Worm (Caenorhabditis elegans) whole organism, L4 larva: ENCODE measurements around the gene F54C9.9.

Source experiments
- F37D6.2 ChIP-seq: sonication (generic microtip); optimal IDR thresholded peaks from 2 replicates; lab custom pipeline; 2016; ENCODE audit warnings: mild to moderate bottlenecking, missing genetic modification characterization, missing compliant biosample characterization
- F49E8.2 ChIP-seq: sonication (generic microtip); optimal IDR thresholded peaks from 2 replicates; lab custom pipeline; 2016; ENCODE audit warnings: missing compliant biosample characterization, mild to moderate bottlenecking, missing genetic modification characterization, borderline replicate concordance
- T26A8.4 ChIP-seq: fragments of 200-800 bp; sonication (Bioruptor generic); IDR thresholded peaks from 2 replicates; pipeline ENCODE4 v1.3.6; 2022; ENCODE audit warnings: missing genetic modification characterization, missing compliant biosample characterization
- Y105C5A.15 ChIP-seq: fragments of 200-800 bp; sonication (Bioruptor generic); IDR thresholded peaks from 2 replicates; pipeline ENCODE4 v1.3.6; 2022; ENCODE audit warnings: missing genetic modification characterization, missing compliant biosample characterization
- Y5F2A.4 ChIP-seq: fragments of 200-800 bp; sonication (Bioruptor generic); optimal IDR thresholded peaks from 2 replicates; lab custom pipeline; 2018; ENCODE audit warnings: mild to moderate bottlenecking, missing genetic modification characterization, missing compliant biosample characterization
- ZK337.2 ChIP-seq: fragments of 200-800 bp; sonication (Bioruptor generic); IDR thresholded peaks from 2 replicates; pipeline ENCODE4 v1.3.6; 2022; ENCODE audit warnings: missing genetic modification reagents, missing genetic modification characterization, missing compliant biosample characterization
- ama-1 ChIP-seq: fragments of 150-350 bp; optimal IDR thresholded peaks from 2 replicates; lab custom pipeline; 2014; ENCODE audit warnings: inconsistent platforms, mixed read lengths
- ceh-28 ChIP-seq: fragments of 150-350 bp; optimal IDR thresholded peaks from 2 replicates; lab custom pipeline; 2014; ENCODE audit warnings: missing biosample characterization, missing genetic modification reagents, missing genetic modification characterization
- ceh-82 ChIP-seq: sonication (generic microtip); optimal IDR thresholded peaks from 2 replicates; lab custom pipeline; 2017; ENCODE audit warnings: missing biosample characterization, missing genetic modification characterization
- ces-1 ChIP-seq: fragments of 150-350 bp; sonication (generic microtip); optimal IDR thresholded peaks from 4 replicates; lab custom pipeline; 2014; ENCODE audit warnings: missing biosample characterization, missing genetic modification reagents, missing genetic modification characterization
- cey-2 ChIP-seq: sonication (generic microtip); optimal IDR thresholded peaks from 3 replicates; lab custom pipeline; 2017; ENCODE audit warnings: missing genetic modification characterization, mild to moderate bottlenecking, missing compliant biosample characterization, antibody characterized with exemption, borderline replicate concordance; ENCODE audit not compliant: insufficient read depth
- daf-12 ChIP-seq: fragments of 150-350 bp; optimal IDR thresholded peaks from 2 replicates; lab custom pipeline; 2014; ENCODE audit warnings: missing biosample characterization, missing genetic modification reagents, missing genetic modification characterization
- dmd-8 ChIP-seq: fragments of 200-800 bp; sonication (Bioruptor generic); IDR thresholded peaks from 2 replicates; pipeline ENCODE4 v1.3.6; 2022; ENCODE audit warnings: missing genetic modification characterization, missing compliant biosample characterization
- dmd-9 ChIP-seq: fragments of 200-800 bp; sonication (Bioruptor generic); IDR thresholded peaks from 2 replicates; pipeline ENCODE4 v1.3.6; 2022; ENCODE audit warnings: missing genetic modification reagents, missing genetic modification characterization, missing compliant biosample characterization
- duxl-1 ChIP-seq: sonication (generic microtip); optimal IDR thresholded peaks from 2 replicates; lab custom pipeline; 2016; ENCODE audit warnings: mild to moderate bottlenecking, missing genetic modification characterization, moderate library complexity, missing compliant biosample characterization; ENCODE audit not compliant: poor library complexity
- dve-1 ChIP-seq: sonication (generic microtip); optimal IDR thresholded peaks from 2 replicates; lab custom pipeline; 2017; ENCODE audit warnings: antibody characterized with exemption, mild to moderate bottlenecking, missing genetic modification characterization, missing compliant biosample characterization; ENCODE audit not compliant: insufficient read depth
- egl-27 ChIP-seq: sonication (generic microtip); optimal IDR thresholded peaks from 3 replicates; lab custom pipeline; 2017; ENCODE audit warnings: missing biosample characterization, missing genetic modification reagents, missing genetic modification characterization
- egl-43 ChIP-seq: fragments of 200-800 bp; sonication (Bioruptor generic); IDR thresholded peaks from 2 replicates; pipeline ENCODE4 v1.3.6; 2022; ENCODE audit warnings: missing genetic modification reagents, missing genetic modification characterization, missing compliant biosample characterization
- fkh-10 ChIP-seq: fragments of 150-350 bp; optimal IDR thresholded peaks from 2 replicates; lab custom pipeline; 2014; ENCODE audit warnings: missing biosample characterization, missing genetic modification reagents, missing genetic modification characterization
- fos-1 ChIP-seq: fragments of 150-350 bp; optimal IDR thresholded peaks from 2 replicates; lab custom pipeline; 2014; ENCODE audit warnings: missing biosample characterization, missing genetic modification characterization
- hif-1 ChIP-seq, 2 experiments: sonication (generic microtip); optimal IDR thresholded peaks; 2 replicates each; lab custom pipeline; 2016 to 2017; ENCODE audit warnings: missing compliant biosample characterization in 2 of 2, missing genetic modification characterization in 2 of 2, missing genetic modification reagents in 2 of 2, missing genotype in 2 of 2, mild to moderate bottlenecking in 1 of 2
- lin-13 ChIP-seq: fragments of 150-350 bp; optimal IDR thresholded peaks from 2 replicates; lab custom pipeline; 2014; ENCODE audit warnings: missing biosample characterization, missing genetic modification reagents, missing genetic modification characterization
- lin-38 ChIP-seq: fragments of 200-800 bp; sonication (Bioruptor generic); IDR thresholded peaks from 2 replicates; pipeline ENCODE4 v1.3.6; 2022; ENCODE audit warnings: missing genetic modification reagents, missing genetic modification characterization, missing compliant biosample characterization
- lsy-2 ChIP-seq, 2 experiments: fragments of 150-350 bp in 1 of 2; sonication (generic microtip) in 1 of 2; optimal IDR thresholded peaks; 2 replicates each; lab custom pipeline; 2014 to 2017; ENCODE audit warnings: missing biosample characterization in 2 of 2, missing genetic modification characterization in 2 of 2
- mes-2 ChIP-seq: sonication (generic microtip); optimal IDR thresholded peaks from 2 replicates; lab custom pipeline; 2016; ENCODE audit warnings: missing genotype, mild to moderate bottlenecking, missing genetic modification characterization, missing compliant biosample characterization; ENCODE audit not compliant: poor library complexity, severe bottlenecking
- mxl-2 ChIP-seq: fragments of 200-800 bp; sonication (Bioruptor generic); conservative IDR thresholded peaks from 2 replicates; pipeline ENCODE4 v1.3.6; 2022; ENCODE audit warnings: missing genetic modification reagents, missing genetic modification characterization, missing compliant biosample characterization
- nhr-102 ChIP-seq: sonication (generic microtip); optimal IDR thresholded peaks from 2 replicates; lab custom pipeline; 2016; ENCODE audit warnings: mild to moderate bottlenecking, missing genetic modification characterization, moderate library complexity, missing compliant biosample characterization
- nhr-11 ChIP-seq: fragments of 150-350 bp; optimal IDR thresholded peaks from 2 replicates; lab custom pipeline; 2014; ENCODE audit warnings: missing biosample characterization, missing genetic modification characterization
- nhr-237 ChIP-seq: sonication (generic microtip); optimal IDR thresholded peaks from 2 replicates; lab custom pipeline; 2017; ENCODE audit warnings: missing biosample characterization, missing genetic modification characterization
- nhr-25 ChIP-seq: sonication (generic microtip); optimal IDR thresholded peaks from 2 replicates; lab custom pipeline; 2017; ENCODE audit warnings: missing genetic modification characterization, mild to moderate bottlenecking, missing compliant biosample characterization, antibody characterized with exemption, moderate library complexity, borderline replicate concordance; ENCODE audit not compliant: insufficient read depth
- nhr-28 ChIP-seq: fragments of 150-350 bp; optimal IDR thresholded peaks from 2 replicates; lab custom pipeline; 2014; ENCODE audit warnings: missing biosample characterization, missing genetic modification characterization
- nhr-41 ChIP-seq: fragments of 200-800 bp; sonication (Bioruptor generic); IDR thresholded peaks from 2 replicates; pipeline ENCODE4 v1.3.6; 2022; ENCODE audit warnings: missing genetic modification reagents, missing genetic modification characterization, missing compliant biosample characterization
- nhr-48 ChIP-seq: sonication (generic microtip); optimal IDR thresholded peaks from 2 replicates; lab custom pipeline; 2016; ENCODE audit warnings: mild to moderate bottlenecking, missing genetic modification characterization, missing compliant biosample characterization
- nhr-6 ChIP-seq: fragments of 150-350 bp; optimal IDR thresholded peaks from 2 replicates; lab custom pipeline; 2014; ENCODE audit warnings: missing biosample characterization, missing genetic modification characterization
- pha-4 ChIP-seq, 2 experiments: fragments of 150-350 bp in 1 of 2; fragments of 200-800 bp in 1 of 2; sonication (Bioruptor generic) in 1 of 2; IDR thresholded peaks in 1 of 2; optimal IDR thresholded peaks in 1 of 2; 2 replicates each; pipeline versions ENCODE4 v1.3.6 to Lab custom; 2014 to 2022; ENCODE audit warnings: missing genetic modification characterization in 2 of 2, missing genetic modification reagents in 2 of 2, missing biosample characterization in 1 of 2, missing compliant biosample characterization in 1 of 2
- rbr-2 ChIP-seq: sonication (generic microtip); optimal IDR thresholded peaks from 2 replicates; lab custom pipeline; 2016; ENCODE audit warnings: missing genotype, missing genetic modification characterization, missing compliant biosample characterization
- set-16 ChIP-seq: fragments of 200-800 bp; sonication (Bioruptor generic); IDR thresholded peaks from 2 replicates; pipeline ENCODE4 v1.3.6; 2022; ENCODE audit warnings: missing genetic modification reagents, missing genetic modification characterization, missing compliant biosample characterization
- snpc-1.2 ChIP-seq: fragments of 200-800 bp; sonication (Bioruptor generic); IDR thresholded peaks from 2 replicates; pipeline ENCODE4 v1.3.6; 2022; ENCODE audit warnings: missing genetic modification reagents, missing genetic modification characterization, missing compliant biosample characterization
- snpc-4 ChIP-seq: fragments of 150-350 bp; optimal IDR thresholded peaks from 2 replicates; lab custom pipeline; 2014; ENCODE audit warnings: missing biosample characterization, missing genetic modification characterization
- tag-97 ChIP-seq: fragments of 200-800 bp; sonication (Bioruptor generic); IDR thresholded peaks from 2 replicates; pipeline ENCODE4 v1.3.6; 2022; ENCODE audit warnings: missing genetic modification characterization, missing compliant biosample characterization
- vab-7 ChIP-seq: fragments of 200-800 bp; sonication (Bioruptor generic); IDR thresholded peaks from 2 replicates; pipeline ENCODE4 v1.3.6; 2022; ENCODE audit warnings: missing genetic modification reagents, missing genetic modification characterization, missing compliant biosample characterization
- zag-1 ChIP-seq: fragments of 150-350 bp; optimal IDR thresholded peaks from 2 replicates; lab custom pipeline; 2014; ENCODE audit warnings: missing biosample characterization, missing genetic modification characterization
- zfp-2 ChIP-seq: sonication (generic microtip); optimal IDR thresholded peaks from 2 replicates; lab custom pipeline; 2016; ENCODE audit warnings: mild to moderate bottlenecking, missing genetic modification characterization, missing compliant biosample characterization
- zfp-3 ChIP-seq: fragments of 200-800 bp; sonication (Bioruptor generic); conservative IDR thresholded peaks from 2 replicates; pipeline ENCODE4 v1.3.6; 2022; ENCODE audit warnings: missing genetic modification reagents, missing genetic modification characterization, missing compliant biosample characterization
- zip-11 ChIP-seq: fragments of 200-800 bp; sonication (Bioruptor generic); IDR thresholded peaks from 2 replicates; pipeline ENCODE4 v1.3.6; 2022; ENCODE audit warnings: missing genetic modification characterization, missing compliant biosample characterization
- zip-2 ChIP-seq: fragments of 150-350 bp; optimal IDR thresholded peaks from 2 replicates; lab custom pipeline; 2014; ENCODE audit warnings: missing biosample characterization, missing genetic modification characterization
- ztf-11 ChIP-seq: fragments of 150-350 bp; optimal IDR thresholded peaks from 2 replicates; lab custom pipeline; 2014; ENCODE audit warnings: missing biosample characterization, missing genetic modification characterization
- ztf-7 ChIP-seq: fragments of 150-350 bp; optimal IDR thresholded peaks from 2 replicates; lab custom pipeline; 2014; ENCODE audit warnings: missing biosample characterization, missing genetic modification characterization

The F54C9.9 gene

DNA sequence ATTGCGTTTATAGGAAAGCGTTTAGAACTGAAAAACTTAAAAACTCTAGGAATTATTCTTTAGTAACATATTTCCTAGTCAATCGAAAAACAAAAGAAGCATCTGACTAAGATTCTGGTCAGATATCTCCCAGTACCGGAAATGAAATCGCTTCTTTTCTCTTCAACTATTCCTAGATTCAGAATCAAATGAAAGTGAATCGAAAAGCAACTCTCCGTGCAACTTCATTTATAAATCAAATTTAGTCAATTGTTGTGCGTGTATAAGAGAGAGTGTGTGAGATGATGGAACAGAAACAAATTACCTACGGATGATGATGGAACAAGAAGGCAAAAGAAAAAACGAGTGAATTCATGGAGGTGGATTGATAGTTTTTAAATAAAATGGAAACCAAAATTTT is 18.7 kb upstream of the F54C9.9 start:
- TF ChIP-seq F37D6.2 (tag; lab: Kevin White, UChicago) (no peak), ces-1 (peak; percentile 82), lin-13 (no peak), nhr-102 (no peak), ama-1 (lab: Kevin White, UChicago) (peak; percentile 31), mes-2 (tag; lab: Kevin White, UChicago) (no peak), daf-12 (no peak), Y105C5A.15 (GFP tag; lab: Robert Waterston, UW) (no peak), nhr-11 (tag; lab: Kevin White, UChicago) (no peak), nhr-25 (tag; lab: Kevin White, UChicago) (no peak), nhr-41 (GFP tag; lab: Robert Waterston, UW) (no peak), dmd-9 (GFP tag; lab: Robert Waterston, UW) (no peak), lsy-2 (tag; optimal IDR thresholded peaks at IDR 0.05; lab: Kevin White, UChicago) (peak in 1 of 2 experiments; percentile 34), vab-7 (GFP tag; lab: Robert Waterston, UW) (no peak), T26A8.4 (GFP tag; lab: Robert Waterston, UW) (no peak), zfp-3 (GFP tag; lab: Robert Waterston, UW) (no peak), lin-38 (no peak), egl-43 (GFP tag; lab: Robert Waterston, UW) (no peak), set-16 (no peak), fkh-10 (GFP tag; lab: Kevin White, UChicago) (peak; percentile 99), rbr-2 (no peak), nhr-48 (no peak), duxl-1 (tag; lab: Kevin White, UChicago) (no peak)

DNA sequence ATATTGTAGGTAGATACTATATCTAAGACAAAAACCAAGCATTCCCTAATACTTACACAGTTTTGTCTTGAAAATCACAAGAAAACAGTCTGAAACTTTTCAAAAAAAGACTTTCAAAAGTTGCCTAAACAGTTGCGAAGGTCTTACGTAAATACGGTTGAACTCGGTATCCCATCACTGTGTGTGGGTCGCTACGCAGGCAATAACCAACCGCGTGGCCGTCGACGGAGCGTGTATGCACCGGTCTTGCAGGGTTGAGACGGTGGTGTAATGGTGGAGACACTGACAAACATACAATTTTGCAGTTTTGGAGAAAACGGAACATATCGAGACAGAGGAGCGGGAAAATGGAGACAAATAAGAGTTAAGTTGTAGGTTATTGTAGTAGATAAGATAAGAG is 16.6 kb upstream of the F54C9.9 start, which contains the start of gene iff-2:
iff-2 (minus strand) TSS at position 141 of the 400 bp plus-strand sequence.
- TF ChIP-seq F37D6.2 (tag; lab: Kevin White, UChicago) = peak; percentile 95
- TF ChIP-seq nhr-28 = peak; percentile 100
- peak; percentile 80 for TF ChIP-seq egl-27 (tag; lab: Kevin White, UChicago)
- peak; percentile 83 for TF ChIP-seq nhr-237
- peak; percentile 81 for TF ChIP-seq zag-1 (tag; lab: Kevin White, UChicago)
- no peak for TF ChIP-seq zip-11 (GFP tag; lab: Robert Waterston, UW)
- peak; percentile 97 for TF ChIP-seq zfp-3 (GFP tag; lab: Robert Waterston, UW)
- TF ChIP-seq mxl-2 (GFP tag; lab: Robert Waterston, UW) = peak; percentile 92
- TF ChIP-seq pha-4 (GFP tag; IDR thresholded peaks at IDR 0.05; lab: Robert Waterston, UW) = peak; percentile 96
- no peak for TF ChIP-seq pha-4 (tag; optimal IDR thresholded peaks at IDR 0.05; lab: Kevin White, UChicago)
- no peak for TF ChIP-seq daf-12
- peak; percentile 63; the same call in 1 of the 2 replicates for TF ChIP-seq ZK337.2 (GFP tag; lab: Robert Waterston, UW)
- peak; percentile 58 for TF ChIP-seq fos-1 (tag; lab: Kevin White, UChicago)
- peak; percentile 70 for TF ChIP-seq snpc-4 (tag; lab: Kevin White, UChicago)
- peak; percentile 97 for TF ChIP-seq mes-2 (tag; lab: Kevin White, UChicago)
- TF ChIP-seq ceh-82 (tag; lab: Kevin White, UChicago) = peak; percentile 12
- peak; percentile 99 for TF ChIP-seq rbr-2
- peak; percentile 100 for TF ChIP-seq dve-1 (tag; lab: Kevin White, UChicago)
- TF ChIP-seq ztf-11 (tag; lab: Kevin White, UChicago) = peak; percentile 2
- peak; percentile 95 for TF ChIP-seq nhr-48
- peak; percentile 78 for TF ChIP-seq Y5F2A.4 (GFP tag; lab: Kevin White, UChicago)
- TF ChIP-seq ceh-28 (tag; lab: Kevin White, UChicago) = peak; percentile 41
- 0 out of 2 replicates have a peak, but pooled peaks have one; percentile 78 for TF ChIP-seq tag-97 (GFP tag; lab: Robert Waterston, UW)
- peak; percentile 100 for TF ChIP-seq zfp-2
- TF ChIP-seq lin-38 = peak; percentile 100
- peak; percentile 99 for TF ChIP-seq nhr-6
- TF ChIP-seq ztf-7 (tag; lab: Kevin White, UChicago) = peak; percentile 87
- TF ChIP-seq snpc-1.2 = no peak
- peak; percentile 88 to 96 for TF ChIP-seq hif-1 (tag; optimal IDR thresholded peaks at IDR 0.05; lab: Kevin White, UChicago)
- peak; percentile 85 for TF ChIP-seq cey-2
- no peak for TF ChIP-seq F49E8.2 (tag; lab: Kevin White, UChicago)
- TF ChIP-seq dmd-8 (GFP tag; lab: Robert Waterston, UW) = no peak; the same call in 1 of the 2 replicates
- peak; percentile 89 for TF ChIP-seq zip-2 (tag; lab: Kevin White, UChicago)
